Worm (Caenorhabditis elegans) whole organism, young adult: ENCODE measurements around the gene C27F2.7.

Source experiments
- B0019.2 ChIP-seq: fragments of 200-800 bp; sonication (Bioruptor generic); conservative IDR thresholded peaks from 2 replicates; pipeline ENCODE4 v1.3.6; 2022; ENCODE audit warnings: missing genetic modification reagents, missing genetic modification characterization, missing compliant biosample characterization
- C06A6.2 ChIP-seq: fragments of 200-800 bp; sonication (Bioruptor generic); conservative IDR thresholded peaks from 2 replicates; pipeline ENCODE4 v1.3.6; 2022; ENCODE audit warnings: missing genetic modification characterization, missing compliant biosample characterization
- F57A8.1 ChIP-seq: fragments of 200-800 bp; sonication (Bioruptor generic); optimal IDR thresholded peaks from 2 replicates; lab custom pipeline; 2018; ENCODE audit warnings: mild to moderate bottlenecking, missing genetic modification characterization, moderate library complexity, missing compliant biosample characterization
- K11D2.4 ChIP-seq: fragments of 200-800 bp; sonication (Bioruptor generic); IDR thresholded peaks from 2 replicates; pipeline ENCODE4 v1.3.6; 2022; ENCODE audit warnings: missing genetic modification reagents, missing genetic modification characterization, missing compliant biosample characterization
- Y53F4B.3 ChIP-seq: fragments of 200-800 bp; sonication (Bioruptor generic); IDR thresholded peaks from 2 replicates; pipeline ENCODE4 v1.3.6; 2022; ENCODE audit warnings: missing genetic modification reagents, missing genetic modification characterization, missing compliant biosample characterization
- Y95B8A.8 ChIP-seq: fragments of 200-800 bp; sonication (Bioruptor generic); IDR thresholded peaks from 2 replicates; pipeline ENCODE4 v1.3.6; 2022; ENCODE audit warnings: missing genetic modification reagents, missing genetic modification characterization, missing compliant biosample characterization
- aptf-2 ChIP-seq: fragments of 200-800 bp; sonication (Bioruptor generic); conservative IDR thresholded peaks from 2 replicates; pipeline ENCODE4 v1.3.6; 2022; ENCODE audit warnings: missing genetic modification reagents, missing genetic modification characterization, missing compliant biosample characterization
- aptf-3 ChIP-seq: fragments of 200-800 bp; sonication (Bioruptor generic); IDR thresholded peaks from 2 replicates; pipeline ENCODE4 v1.3.6; 2022; ENCODE audit warnings: missing genetic modification characterization, missing compliant biosample characterization
- atf-7 ChIP-seq: sonication (generic microtip); optimal IDR thresholded peaks from 2 replicates; lab custom pipeline; 2017; ENCODE audit warnings: mild to moderate bottlenecking, missing genetic modification characterization, missing compliant biosample characterization
- attf-5 ChIP-seq: fragments of 200-800 bp; sonication (Bioruptor generic); optimal IDR thresholded peaks from 2 replicates; lab custom pipeline; 2018; ENCODE audit warnings: mild to moderate bottlenecking, missing genetic modification characterization, missing compliant biosample characterization
- bed-2 ChIP-seq: fragments of 200-800 bp; sonication (Bioruptor generic); IDR thresholded peaks from 2 replicates; pipeline ENCODE4 v1.3.6; 2022; ENCODE audit warnings: missing genetic modification reagents, missing genetic modification characterization, missing compliant biosample characterization
- ceh-40 ChIP-seq: fragments of 200-800 bp; sonication (Bioruptor generic); IDR thresholded peaks from 2 replicates; pipeline ENCODE4 v1.3.6; 2022; ENCODE audit warnings: missing genetic modification characterization, missing compliant biosample characterization
- egl-44 ChIP-seq: fragments of 200-800 bp; sonication (Bioruptor generic); IDR thresholded peaks from 2 replicates; pipeline ENCODE4 v1.3.6; 2022; ENCODE audit warnings: missing genetic modification reagents, missing genetic modification characterization, missing compliant biosample characterization
- egrh-3 ChIP-seq: fragments of 200-800 bp; sonication (Bioruptor generic); IDR thresholded peaks from 2 replicates; pipeline ENCODE4 v1.3.6; 2022; ENCODE audit warnings: missing genetic modification reagents, missing genetic modification characterization, missing compliant biosample characterization
- hrde-1 ChIP-seq: sonication (generic microtip); optimal IDR thresholded peaks from 2 replicates; lab custom pipeline; 2016; ENCODE audit warnings: missing genetic modification characterization, mild to moderate bottlenecking, missing compliant biosample characterization, moderate library complexity, missing genotype, missing genetic modification reagents, borderline replicate concordance
- lin-26 ChIP-seq: fragments of 200-800 bp; sonication (Bioruptor generic); IDR thresholded peaks from 2 replicates; pipeline ENCODE4 v1.3.6; 2022; ENCODE audit warnings: missing genetic modification reagents, missing genetic modification characterization, missing compliant biosample characterization
- nfyb-1 ChIP-seq: fragments of 200-800 bp; sonication (Bioruptor generic); IDR thresholded peaks from 2 replicates; pipeline ENCODE4 v1.3.6; 2022; ENCODE audit warnings: missing genetic modification reagents, missing genetic modification characterization, missing compliant biosample characterization
- nhr-27 ChIP-seq: fragments of 200-800 bp; sonication (Bioruptor generic); optimal IDR thresholded peaks from 2 replicates; lab custom pipeline; 2018; ENCODE audit warnings: mild to moderate bottlenecking, missing genetic modification characterization, moderate library complexity, missing compliant biosample characterization
- nhr-80 ChIP-seq: sonication (generic microtip); optimal IDR thresholded peaks from 2 replicates; lab custom pipeline; 2016; ENCODE audit warnings: missing genetic modification characterization, missing compliant biosample characterization
- rpc-1 ChIP-seq, 2 experiments: fragments of 150-350 bp in 1 of 2; sonication (generic microtip) in 1 of 2; optimal IDR thresholded peaks; 2 replicates each; lab custom pipeline; 2014 to 2018; ENCODE audit warnings: missing biosample characterization in 1 of 2, missing genetic modification characterization in 1 of 2, missing genetic modification reagents in 1 of 2, missing genotype in 1 of 2
- sea-2 ChIP-seq: fragments of 200-800 bp; sonication (Bioruptor generic); IDR thresholded peaks from 2 replicates; pipeline ENCODE4 v1.3.6; 2022; ENCODE audit warnings: missing genetic modification characterization, missing compliant biosample characterization
- snpc-1.1 ChIP-seq: sonication (generic microtip); optimal IDR thresholded peaks from 2 replicates; lab custom pipeline; 2017; ENCODE audit warnings: missing genetic modification characterization, mild to moderate bottlenecking, missing compliant biosample characterization, antibody characterized with exemption, moderate library complexity, missing genotype, missing genetic modification reagents; ENCODE audit not compliant: insufficient read depth
- snpc-3.4 ChIP-seq: sonication (generic microtip); optimal IDR thresholded peaks from 2 replicates; lab custom pipeline; 2017; ENCODE audit warnings: missing genetic modification characterization, mild to moderate bottlenecking, missing compliant biosample characterization, antibody characterized with exemption, moderate library complexity, missing genotype, missing genetic modification reagents
- snpc-4 ChIP-seq, 5 experiments: fragments of 150-350 bp in 1 of 5; sonication (generic microtip) in 4 of 5; optimal IDR thresholded peaks; 2 replicates each; lab custom pipeline; 2014 to 2018; ENCODE audit warnings: missing genetic modification characterization in 5 of 5, missing biosample characterization in 3 of 5, antibody characterized with exemption in 2 of 5, mild to moderate bottlenecking in 2 of 5, missing compliant biosample characterization in 2 of 5, missing genotype in 2 of 5, moderate library complexity in 2 of 5, missing genetic modification reagents in 1 of 5
- tlf-1 ChIP-seq: fragments of 200-800 bp; sonication (Bioruptor generic); optimal IDR thresholded peaks from 2 replicates; lab custom pipeline; 2018; ENCODE audit warnings: mild to moderate bottlenecking, missing genetic modification characterization, missing compliant biosample characterization
- unc-130 ChIP-seq: sonication (generic microtip); optimal IDR thresholded peaks from 2 replicates; lab custom pipeline; 2016; ENCODE audit warnings: missing genetic modification reagents, missing genetic modification characterization, missing compliant biosample characterization
- unc-62 ChIP-seq: fragments of 150-350 bp; optimal IDR thresholded peaks from 2 replicates; lab custom pipeline; 2014; ENCODE audit warnings: missing biosample characterization, missing genetic modification reagents, missing genetic modification characterization
- xnd-1 ChIP-seq: sonication (generic microtip); optimal IDR thresholded peaks from 2 replicates; lab custom pipeline; 2016; ENCODE audit warnings: missing genotype, missing genetic modification reagents, missing genetic modification characterization, missing compliant biosample characterization
- zfh-2 ChIP-seq: fragments of 200-800 bp; sonication (Bioruptor generic); conservative IDR thresholded peaks from 2 replicates; pipeline ENCODE4 v1.3.6; 2022; ENCODE audit warnings: missing genetic modification reagents, missing genetic modification characterization, missing compliant biosample characterization
- ztf-22 ChIP-seq: fragments of 200-800 bp; sonication (Bioruptor generic); optimal IDR thresholded peaks from 2 replicates; lab custom pipeline; 2018; ENCODE audit warnings: mild to moderate bottlenecking, missing genetic modification characterization, moderate library complexity, missing compliant biosample characterization
- ztf-3 ChIP-seq: fragments of 200-800 bp; sonication (Bioruptor generic); optimal IDR thresholded peaks from 2 replicates; lab custom pipeline; 2018; ENCODE audit warnings: mild to moderate bottlenecking, missing genetic modification characterization, missing compliant biosample characterization

C27F2.7 gene

ce11 chrIII:4960204-4960603 lies 24.1 kb downstream of the C27F2.7 start, which contains the start of gene C27F2.4:
Gene C27F2.4 (minus strand): TSS chrIII:4960304.
- no peak for TF ChIP-seq snpc-3.4 (tag; lab: Kevin White, UChicago)
- no peak for TF ChIP-seq lin-26 (GFP tag; lab: Robert Waterston, UW)
- no peak for TF ChIP-seq hrde-1
- no peak for TF ChIP-seq Y53F4B.3 (GFP tag; lab: Robert Waterston, UW)
- no peak for TF ChIP-seq egl-44 (GFP tag; lab: Robert Waterston, UW)
- no peak for TF ChIP-seq nhr-80 (tag; lab: Kevin White, UChicago)
- no peak for TF ChIP-seq xnd-1
- no peak for TF ChIP-seq ztf-3 (GFP tag; lab: Kevin White, UChicago)
- no peak for TF ChIP-seq unc-62
- no peak for TF ChIP-seq B0019.2 (GFP tag; lab: Robert Waterston, UW)
- no peak for TF ChIP-seq aptf-3 (GFP tag; lab: Robert Waterston, UW)
- no peak for TF ChIP-seq ztf-22 (GFP tag; lab: Kevin White, UChicago)
- no peak for TF ChIP-seq K11D2.4 (GFP tag; lab: Robert Waterston, UW)
- TF ChIP-seq, all 124 proteins: peak for 0

- TF ChIP-seq ztf-3 (GFP tag; lab: Kevin White, UChicago) (no peak), F57A8.1 (GFP tag; lab: Kevin White, UChicago) (no peak), C06A6.2 (GFP tag; lab: Robert Waterston, UW) (no peak)
Observed at ce11 chrIII:4956566-4956965, 27.7 kb downstream of the C27F2.7 start, which contains the start of gene C26E6.1. Gene C26E6.1 (plus strand): TSS chrIII:4956866.

ce11 chrIII:4952970-4953369 lies 31.3 kb downstream of the C27F2.7 start:
- no peak for TF ChIP-seq nhr-27 (tag; lab: Kevin White, UChicago)
- TF ChIP-seq bed-2 (GFP tag; lab: Robert Waterston, UW) = no peak
- TF ChIP-seq ceh-40 (GFP tag; lab: Robert Waterston, UW) = no peak
- TF ChIP-seq B0019.2 (GFP tag; lab: Robert Waterston, UW) = no peak
- TF ChIP-seq snpc-4 (GFP tag; optimal IDR thresholded peaks at IDR 0.05; lab: Kevin White, UChicago) = no peak
- TF ChIP-seq snpc-4 (tag; optimal IDR thresholded peaks at IDR 0.05; lab: Kevin White, UChicago) = no peak
- no peak for TF ChIP-seq aptf-2
- TF ChIP-seq nfyb-1 = peak; percentile 64; the same call in 1 of the 2 replicates
- TF ChIP-seq, all 124 proteins: peak for 1

DNA sequence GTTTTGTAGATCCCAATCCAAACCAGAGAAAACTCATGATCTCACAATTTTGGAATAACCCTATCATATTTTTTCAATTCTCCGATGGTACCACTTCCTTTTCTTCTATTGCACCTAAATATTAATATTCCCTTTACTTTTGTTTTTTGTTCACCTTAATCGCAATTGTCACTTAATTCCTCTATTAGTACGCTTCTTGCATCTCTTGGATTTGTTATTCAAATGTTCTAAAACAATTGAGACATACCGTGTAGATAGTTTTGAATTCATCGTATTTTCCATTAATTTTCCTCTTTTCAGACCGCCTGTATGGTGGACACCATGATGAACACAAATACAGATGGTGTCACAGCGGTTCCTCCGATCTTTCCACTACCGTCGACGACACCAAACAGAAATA lies 32.5 kb downstream of the C27F2.7 start, which contains the start of gene flh-2:
flh-2 (plus strand) TSS at position 301 of the 400 bp plus-strand sequence.
- TF ChIP-seq snpc-1.1 (tag; lab: Kevin White, UChicago) = no peak
- TF ChIP-seq unc-130 (GFP tag; lab: Kevin White, UChicago) = no peak
- TF ChIP-seq attf-5 (GFP tag; lab: Kevin White, UChicago) = no peak
- TF ChIP-seq aptf-2 = no peak
- no peak for TF ChIP-seq sea-2 (GFP tag; lab: Robert Waterston, UW)
- no peak for TF ChIP-seq Y95B8A.8 (GFP tag; lab: Robert Waterston, UW)

- TF ChIP-seq unc-130 (GFP tag; lab: Kevin White, UChicago) (no peak), atf-7 (tag; lab: Kevin White, UChicago) (no peak), rpc-1 (optimal IDR thresholded peaks at IDR 0.05; lab: Kevin White, UChicago) (no peak), rpc-1 (tag; optimal IDR thresholded peaks at IDR 0.05; lab: Kevin White, UChicago) (no peak), zfh-2 (GFP tag; lab: Robert Waterston, UW) (peak; percentile 91), egrh-3 (GFP tag; lab: Robert Waterston, UW) (peak; percentile 69; the same call in 1 of the 2 replicates), aptf-3 (GFP tag; lab: Robert Waterston, UW) (no peak), tlf-1 (GFP tag; lab: Kevin White, UChicago) (no peak)
Observed at ce11 chrIII:4951210-4951609, 33.1 kb downstream of the C27F2.7 start.
